Worm (Caenorhabditis elegans): ENCODE data around the gene F35H10.10.

The F35H10.10 gene

DNA sequence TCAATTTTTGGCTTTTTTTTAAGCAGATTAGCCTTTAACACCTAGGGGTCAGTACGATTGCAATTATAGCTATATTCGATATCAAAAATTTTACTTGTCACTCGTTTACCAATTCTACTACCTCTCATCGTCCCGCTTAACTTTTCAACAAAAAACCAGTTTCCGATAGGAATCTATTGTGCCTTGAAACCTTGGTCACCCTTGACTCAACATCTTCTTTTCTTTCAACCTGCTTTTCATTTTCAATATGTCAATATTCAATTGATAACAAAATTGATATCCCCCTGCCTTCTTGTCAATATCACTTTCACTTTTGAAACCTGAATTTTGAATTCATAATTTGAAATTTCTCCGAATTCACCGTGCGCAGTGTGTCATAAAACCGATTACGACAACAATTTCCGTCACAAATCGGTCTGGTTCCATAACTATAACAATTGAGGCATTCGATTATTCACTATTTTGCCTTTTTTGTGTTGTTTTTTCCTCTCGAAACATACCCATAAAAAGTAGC, 10.0 kb downstream of the F35H10.10 start:
- no peak for TF ChIP-seq sdc-2 (tag; optimal IDR thresholded peaks at IDR 0.05)
- TF ChIP-seq fax-1 (tag; optimal IDR thresholded peaks at IDR 0.05) = no peak

DNA sequence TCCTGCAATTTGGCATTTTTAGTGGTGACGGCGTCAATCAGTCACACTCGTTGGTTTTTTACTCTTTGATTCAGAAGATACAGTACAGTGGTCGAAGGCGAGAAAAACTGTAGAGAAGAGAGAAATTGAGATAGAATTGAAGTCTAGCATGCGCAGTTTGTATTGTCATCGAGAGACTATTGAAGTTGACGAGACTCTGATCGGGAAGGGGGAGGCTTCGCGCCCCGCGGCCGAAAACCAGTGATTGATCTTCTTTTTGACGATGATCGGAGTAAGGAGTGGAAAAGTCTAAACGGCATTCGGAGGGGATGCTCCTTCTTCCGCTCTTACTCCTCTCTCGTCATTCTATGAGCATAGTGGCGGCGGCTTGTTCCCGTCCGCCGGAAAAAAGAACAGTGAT, 10.8 kb downstream of the F35H10.10 start:
- TF ChIP-seq sox-2 (GFP tag; IDR thresholded peaks at IDR 0.05) = no peak
- no peak for TF ChIP-seq nhr-11 (tag; optimal IDR thresholded peaks at IDR 0.05)
- no peak for TF ChIP-seq mec-3 (tag; optimal IDR thresholded peaks at IDR 0.05; ENCODE audit: borderline replicate concordance)
- TF ChIP-seq ets-4 (tag; optimal IDR thresholded peaks at IDR 0.05) = no peak
- no peak for TF ChIP-seq hlh-30 (tag; optimal IDR thresholded peaks at IDR 0.05; ENCODE audit: insufficient read depth)
- no peak for TF ChIP-seq T23F11.4 (GFP tag; optimal IDR thresholded peaks at IDR 0.05)
- TF ChIP-seq hlh-15 (tag; optimal IDR thresholded peaks at IDR 0.05) = no peak

DNA sequence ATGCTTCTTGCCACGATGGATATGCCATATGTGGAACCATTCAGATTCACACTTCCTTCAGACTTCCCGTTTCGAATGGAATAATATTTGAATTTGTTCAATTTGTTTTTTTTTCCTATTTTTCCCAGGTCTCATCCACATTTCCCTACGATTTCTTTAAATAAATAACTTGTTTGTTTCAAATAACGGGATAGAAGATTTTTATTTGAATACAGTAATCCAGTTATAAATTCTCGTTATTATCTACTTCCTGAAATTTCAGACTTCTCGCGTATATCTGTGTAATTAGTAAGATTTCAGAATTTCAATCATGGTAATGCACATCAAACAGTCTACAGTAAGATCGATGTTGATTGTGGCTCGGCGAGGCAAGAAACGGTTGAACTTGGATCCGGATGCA, 12.3 kb downstream of the F35H10.10 start, which contains the start of gene F35H10.5:
TSS of gene F35H10.5 (plus strand) at position 301 of the 400 bp plus-strand sequence.
- TF ChIP-seq lin-11 (tag; optimal IDR thresholded peaks at IDR 0.05) (no peak), ets-4 (tag; optimal IDR thresholded peaks at IDR 0.05) (no peak), unc-86 (tag; optimal IDR thresholded peaks at IDR 0.05) (no peak), unc-3 (GFP tag; conservative IDR thresholded peaks at IDR 0.05) (no peak), unc-3 (tag; optimal IDR thresholded peaks at IDR 0.05) (no peak), pros-1 (tag; optimal IDR thresholded peaks at IDR 0.05) (no peak), ceh-30 (tag; optimal IDR thresholded peaks at IDR 0.05) (no peak), dmd-4 (tag; optimal IDR thresholded peaks at IDR 0.05; ENCODE audit: borderline replicate concordance) (no peak), ttx-3 (tag; optimal IDR thresholded peaks at IDR 0.05) (no peak)

DNA sequence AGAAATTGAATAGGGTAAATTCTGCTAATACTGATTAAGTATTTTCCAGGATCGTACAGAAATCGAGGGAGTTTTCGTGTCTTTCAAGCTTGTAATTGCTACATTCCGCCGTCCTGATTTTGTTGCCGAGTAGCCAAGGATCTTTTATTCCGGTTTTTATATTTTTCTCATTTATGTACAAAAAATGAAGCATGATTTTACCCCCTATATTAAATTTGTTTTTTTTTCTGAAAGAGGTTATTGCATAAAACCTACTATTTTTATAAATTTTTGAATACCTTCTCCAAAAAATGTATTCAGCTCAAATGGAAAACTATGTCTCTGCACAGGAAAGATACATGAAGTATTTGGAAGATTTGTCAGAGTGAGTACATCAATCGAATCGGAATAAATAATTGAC, 13.1 kb downstream of the F35H10.10 start, which contains the start of gene F35H10.6:
TSS of gene F35H10.6 (plus strand) at position 301 of the 400 bp plus-strand sequence.
- no peak for TF ChIP-seq ceh-2 (tag; optimal IDR thresholded peaks at IDR 0.05)
- TF ChIP-seq T23F11.4 (GFP tag; optimal IDR thresholded peaks at IDR 0.05) = no peak
- TF ChIP-seq ceh-45 (GFP tag; IDR thresholded peaks at IDR 0.05) = no peak
- TF ChIP-seq che-1 (tag; optimal IDR thresholded peaks at IDR 0.05) = no peak
- no peak for TF ChIP-seq ceh-6 (GFP tag; optimal IDR thresholded peaks at IDR 0.05)
- TF ChIP-seq hlh-6 (tag; optimal IDR thresholded peaks at IDR 0.05) = no peak
- no peak for TF ChIP-seq ceh-24 (tag; optimal IDR thresholded peaks at IDR 0.05)
- no peak for TF ChIP-seq ama-1 (optimal IDR thresholded peaks at IDR 0.05)
- TF ChIP-seq ceh-48 (tag; optimal IDR thresholded peaks at IDR 0.05) = no peak
- no peak for TF ChIP-seq ceh-18 (tag; optimal IDR thresholded peaks at IDR 0.05)
- TF ChIP-seq odd-2 (tag; optimal IDR thresholded peaks at IDR 0.05) = no peak
- TF ChIP-seq sdc-2 (tag; optimal IDR thresholded peaks at IDR 0.05) = no peak

DNA sequence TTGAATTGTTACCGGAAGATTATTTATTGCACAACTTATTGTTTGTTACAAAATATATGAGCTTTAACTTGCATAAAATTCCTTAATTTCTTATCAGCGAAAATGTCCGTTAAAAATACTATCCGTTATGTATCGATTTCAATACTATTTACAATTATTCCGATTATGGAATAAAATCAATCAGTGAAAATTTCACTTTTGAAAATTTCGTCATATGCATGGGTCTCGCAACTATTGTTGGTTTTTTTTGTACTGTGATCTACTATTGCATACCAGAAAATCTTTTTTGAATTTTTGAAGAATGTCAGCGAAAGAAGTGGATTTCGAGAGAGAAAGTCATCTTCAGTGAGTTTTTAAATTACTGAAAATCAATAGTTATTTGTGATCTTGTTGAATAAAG, 15.6 kb downstream of the F35H10.10 start, which contains the start of gene nprl-3:
TSS of gene nprl-3 (plus strand) at position 301 of the 400 bp plus-strand sequence.
- TF ChIP-seq unc-86 (tag; optimal IDR thresholded peaks at IDR 0.05) (no peak), sdc-2 (tag; optimal IDR thresholded peaks at IDR 0.05) (no peak), ztf-16 (tag; optimal IDR thresholded peaks at IDR 0.05) (no peak), ttx-3 (tag; optimal IDR thresholded peaks at IDR 0.05) (no peak), pha-4 (tag; optimal IDR thresholded peaks at IDR 0.05) (no peak), ceh-6 (GFP tag; optimal IDR thresholded peaks at IDR 0.05) (no peak), ama-1 (optimal IDR thresholded peaks at IDR 0.05) (no peak), pax-1 (tag; optimal IDR thresholded peaks at IDR 0.05) (no peak), syd-9 (tag; optimal IDR thresholded peaks at IDR 0.05) (no peak), fkh-10 (GFP tag; optimal IDR thresholded peaks at IDR 0.05) (no peak), zip-5 (tag; optimal IDR thresholded peaks at IDR 0.05) (no peak), hlh-6 (tag; optimal IDR thresholded peaks at IDR 0.05) (no peak), ceh-31 (tag; optimal IDR thresholded peaks at IDR 0.05) (no peak), C08G9.2 (tag; optimal IDR thresholded peaks at IDR 0.05) (no peak), K02D7.2 (tag; optimal IDR thresholded peaks at IDR 0.05) (no peak), tbx-7 (tag; optimal IDR thresholded peaks at IDR 0.05) (no peak)

All from whole organism, late embryonic.